Fruit fly (Drosophila melanogaster): Measurements from ENCODE around the gene Pmm2.

The Pmm2 gene

DNA sequence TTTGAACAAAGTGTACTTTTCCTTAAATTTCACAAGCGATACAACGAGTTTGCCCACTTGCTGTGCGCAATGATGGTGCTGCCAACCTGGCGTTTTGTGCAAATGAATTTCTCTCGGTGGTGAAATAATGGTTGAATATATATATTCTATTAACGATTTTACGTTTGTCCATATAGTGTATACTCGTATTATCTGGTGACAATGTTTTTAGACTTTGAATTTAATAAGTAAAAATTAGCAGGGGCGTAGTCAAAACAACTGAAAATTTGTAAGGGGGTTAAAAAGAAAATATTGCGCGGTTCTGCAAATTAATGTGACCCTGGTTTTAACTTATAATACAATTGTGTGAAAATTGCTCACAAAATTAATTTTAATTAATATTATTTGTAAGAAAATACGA lies 10.4 kb upstream of the Pmm2 start, which contains the start of the genes ver and Gcn5 (continued):
- TF ChIP-seq pdm3 (GFP tag; optimal IDR thresholded peaks at IDR 0.05) (peak; percentile 98), fd85E (GFP tag; optimal IDR thresholded peaks at IDR 0.05) (peak; percentile 72), CG11902 (GFP tag; optimal IDR thresholded peaks at IDR 0.05) (peak; percentile 92), CG6276 (GFP tag; optimal IDR thresholded peaks at IDR 0.05) (peak; percentile 96), Eip78C (GFP tag) (peak; percentile 99), CG10631 (GFP tag; optimal IDR thresholded peaks at IDR 0.05) (peak; percentile 96), dac (GFP tag; optimal IDR thresholded peaks at IDR 0.05) (peak; percentile 88), Smox (GFP tag; optimal IDR thresholded peaks at IDR 0.05) (peak; percentile 97), CG1621 (tag; optimal IDR thresholded peaks at IDR 0.05) (peak; percentile 88), Sox15 (GFP tag; optimal IDR thresholded peaks at IDR 0.05) (peak; percentile 95), CG32006 (GFP tag; optimal IDR thresholded peaks at IDR 0.05) (peak; percentile 97), eg (GFP tag; IDR thresholded peaks at IDR 0.05) (peak; percentile 98), salr (GFP tag; optimal IDR thresholded peaks at IDR 0.05) (peak; percentile 91 to 95), CG3919 (GFP tag; optimal IDR thresholded peaks at IDR 0.05) (peak; percentile 97), CG8119 (GFP tag; IDR thresholded peaks at IDR 0.05) (peak; percentile 96), CG4318 (GFP tag; optimal IDR thresholded peaks at IDR 0.05) (peak; percentile 94), topi (GFP tag; optimal IDR thresholded peaks at IDR 0.05) (peak; percentile 98), vri (GFP tag; optimal IDR thresholded peaks at IDR 0.05) (peak; percentile 98), CG6808 (GFP tag; optimal IDR thresholded peaks at IDR 0.05) (peak; percentile 91), CG31627 (GFP tag; optimal IDR thresholded peaks at IDR 0.05) (peak; percentile 97), svp (GFP tag) (peak; percentile 99), Lpt (GFP tag; optimal IDR thresholded peaks at IDR 0.05) (peak; percentile 95), dsx (GFP tag; optimal IDR thresholded peaks at IDR 0.05; ENCODE audit: poor library complexity, severe bottlenecking) (peak; percentile 90), CG11762 (GFP tag; optimal IDR thresholded peaks at IDR 0.05; ENCODE audit: insufficient read depth) (peak; percentile 92), esn (GFP tag; optimal IDR thresholded peaks at IDR 0.05) (peak; percentile 98), cyc (GFP tag; optimal IDR thresholded peaks at IDR 0.05) (peak; percentile 97)

DNA sequence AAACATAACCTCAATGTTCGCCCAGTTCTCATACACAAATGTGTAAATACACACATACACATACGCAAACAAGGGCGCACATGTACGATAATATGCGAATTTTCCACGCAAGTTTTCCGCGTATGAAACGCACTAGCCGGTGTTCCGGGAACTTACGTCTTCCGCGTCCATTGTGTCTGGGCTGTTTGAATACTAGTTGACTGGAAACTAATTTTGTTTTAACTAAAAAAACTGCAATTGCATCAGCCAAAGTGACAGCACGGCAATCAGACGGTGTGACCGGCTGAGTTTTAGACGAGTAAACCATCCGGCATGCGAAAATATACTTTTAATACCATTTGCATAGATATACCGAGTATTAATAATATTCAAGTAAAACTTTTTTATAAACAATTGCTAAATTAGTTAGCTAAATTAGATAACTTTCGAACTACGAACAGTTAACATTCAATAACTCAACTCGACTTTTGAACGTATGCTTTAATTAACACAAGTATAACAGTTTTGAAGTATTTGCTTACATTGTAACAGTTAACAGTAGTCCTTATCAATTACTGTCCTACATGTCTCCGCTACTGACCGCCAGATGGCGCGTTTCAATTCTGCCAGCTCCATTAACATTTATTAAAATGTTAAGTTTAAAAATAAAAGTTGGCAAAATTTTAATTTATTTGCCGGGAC lies 7.8 kb upstream of the Pmm2 start, which contains the start of gene eIF2beta:
TSS of gene eIF2beta (minus strand) at position 299 of the 681 bp plus-strand sequence.
- TF ChIP-seq pdm3 (GFP tag; optimal IDR thresholded peaks at IDR 0.05) (peak; percentile 65), achi (GFP tag; optimal IDR thresholded peaks at IDR 0.05) (peak; percentile 89), CG16779 (tag; optimal IDR thresholded peaks at IDR 0.05) (no peak), OdsH (GFP tag; optimal IDR thresholded peaks at IDR 0.05) (peak; percentile 41), CG9139 (GFP tag; optimal IDR thresholded peaks at IDR 0.05) (no peak), CG11762 (GFP tag; optimal IDR thresholded peaks at IDR 0.05; ENCODE audit: insufficient read depth) (peak; percentile 15), CG31627 (GFP tag; optimal IDR thresholded peaks at IDR 0.05) (peak; percentile 32), fkh (GFP tag; optimal IDR thresholded peaks at IDR 0.05) (peak; percentile 88), CG6163 (GFP tag; IDR thresholded peaks at IDR 0.05) (no peak), CG8319 (GFP tag; optimal IDR thresholded peaks at IDR 0.05) (no peak), Smox (GFP tag; optimal IDR thresholded peaks at IDR 0.05) (peak; percentile 45), Blimp-1 (GFP tag; optimal IDR thresholded peaks at IDR 0.05) (no peak), CG7368 (GFP tag; optimal IDR thresholded peaks at IDR 0.05) (peak; percentile 6), CG8632 (GFP tag; optimal IDR thresholded peaks at IDR 0.05) (peak; percentile 15), fd85E (GFP tag; optimal IDR thresholded peaks at IDR 0.05) (no peak), cyc (GFP tag; optimal IDR thresholded peaks at IDR 0.05) (peak; percentile 58), Eip93F (GFP tag; optimal IDR thresholded peaks at IDR 0.05) (no peak), CG6808 (GFP tag; optimal IDR thresholded peaks at IDR 0.05) (peak; percentile 9), svp (GFP tag) (peak; percentile 67), Gug (GFP tag; IDR thresholded peaks at IDR 0.05) (no peak), CG6276 (GFP tag; optimal IDR thresholded peaks at IDR 0.05) (no peak), CG3032 (tag; optimal IDR thresholded peaks at IDR 0.05) (no peak), CG10631 (GFP tag; optimal IDR thresholded peaks at IDR 0.05) (no peak), topi (GFP tag; optimal IDR thresholded peaks at IDR 0.05) (peak; percentile 49), fd59A (GFP tag; optimal IDR thresholded peaks at IDR 0.05) (no peak), lz (GFP tag; optimal IDR thresholded peaks at IDR 0.05) (peak; percentile 11), CG11294 (GFP tag; IDR thresholded peaks at IDR 0.05) (no peak), Sox15 (GFP tag; optimal IDR thresholded peaks at IDR 0.05) (no peak), Sox14 (GFP tag; optimal IDR thresholded peaks at IDR 0.05) (peak; percentile 18), Eip78C (GFP tag) (peak; percentile 52), CG1621 (tag; optimal IDR thresholded peaks at IDR 0.05) (peak; percentile 1), Lpt (GFP tag; optimal IDR thresholded peaks at IDR 0.05) (no peak), spab (GFP tag; optimal IDR thresholded peaks at IDR 0.05) (no peak), dsx (GFP tag; optimal IDR thresholded peaks at IDR 0.05; ENCODE audit: poor library complexity, severe bottlenecking) (peak; percentile 100), Hr4 (GFP tag; optimal IDR thresholded peaks at IDR 0.05) (peak; percentile 59), acj6 (GFP tag; optimal IDR thresholded peaks at IDR 0.05) (peak; percentile 48), CG4318 (GFP tag; optimal IDR thresholded peaks at IDR 0.05) (no peak)

Data from whole organism, prepupa.